Fruit fly (Drosophila melanogaster): ENCODE measurements around the gene SerRS.

Gene SerRS

DNA sequence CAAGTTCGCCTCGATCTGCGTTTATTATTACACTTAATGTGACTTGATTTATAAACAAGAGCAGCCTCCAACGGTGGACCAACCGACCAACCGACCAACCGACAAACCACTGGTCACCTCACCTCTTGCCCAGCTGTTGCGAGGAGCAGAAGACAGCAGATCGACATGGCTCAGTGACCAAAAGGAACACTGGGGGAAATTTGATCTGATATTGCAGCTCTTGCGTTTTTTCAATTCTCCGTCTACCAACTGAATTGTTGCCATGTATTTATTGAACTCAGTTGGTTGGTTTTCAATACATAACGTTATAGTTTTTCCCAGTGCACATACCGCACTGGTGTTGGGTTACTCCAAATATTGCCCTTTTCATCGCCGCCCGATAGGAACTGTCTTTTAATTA lies 32.6 kb downstream of the SerRS start:
- TF ChIP-seq OdsH (GFP tag; optimal IDR thresholded peaks at IDR 0.05) (peak; percentile 2), br (GFP tag; optimal IDR thresholded peaks at IDR 0.05) (peak; percentile 63), brk (GFP tag; optimal IDR thresholded peaks at IDR 0.05) (no peak), HLH106 (tag; optimal IDR thresholded peaks at IDR 0.05) (peak; percentile 47), Dif (GFP tag; optimal IDR thresholded peaks at IDR 0.05; ENCODE audit: partially characterized antibody) (no peak), dsf (GFP tag; optimal IDR thresholded peaks at IDR 0.05; ENCODE audit: borderline replicate concordance) (no peak), N (GFP tag; optimal IDR thresholded peaks at IDR 0.05) (no peak), sage (GFP tag; optimal IDR thresholded peaks at IDR 0.05) (no peak), fru (GFP tag; optimal IDR thresholded peaks at IDR 0.05) (peak; percentile 62), foxo (GFP tag; optimal IDR thresholded peaks at IDR 0.05) (peak in 1 of 2 experiments; percentile 64), CG9705 (GFP tag; optimal IDR thresholded peaks at IDR 0.05) (no peak), Jra (GFP tag; optimal IDR thresholded peaks at IDR 0.05) (no peak), jim (GFP tag; optimal IDR thresholded peaks at IDR 0.05) (no peak), dl (GFP tag; optimal IDR thresholded peaks at IDR 0.05; ENCODE audit: insufficient read depth in 1 of 2, partially characterized antibody in 2 of 2) (no peak), rgr (GFP tag; optimal IDR thresholded peaks at IDR 0.05) (peak; percentile 31), Mio (GFP tag; optimal IDR thresholded peaks at IDR 0.05) (no peak), Myc (optimal IDR thresholded peaks at IDR 0.05) (no peak), CG32264 (GFP tag; optimal IDR thresholded peaks at IDR 0.05) (no peak), Sp1 (GFP tag; optimal IDR thresholded peaks at IDR 0.05) (peak; percentile 36), Dfd (GFP tag; optimal IDR thresholded peaks at IDR 0.05) (no peak), Hr83 (GFP tag; optimal IDR thresholded peaks at IDR 0.05; ENCODE audit: poor library complexity, severe bottlenecking) (no peak), Hr78 (GFP tag; optimal IDR thresholded peaks at IDR 0.05) (no peak), dmrt93B (GFP tag; optimal IDR thresholded peaks at IDR 0.05) (no peak), GATAd (GFP tag; optimal IDR thresholded peaks at IDR 0.05) (no peak), ey (GFP tag; optimal IDR thresholded peaks at IDR 0.05) (peak; percentile 22), woc (GFP tag; optimal IDR thresholded peaks at IDR 0.05) (peak; percentile 10), lola (GFP tag; optimal IDR thresholded peaks at IDR 0.05) (no peak), CrebA (GFP tag; optimal IDR thresholded peaks at IDR 0.05; ENCODE audit: borderline replicate concordance) (no peak), h (GFP tag; optimal IDR thresholded peaks at IDR 0.05) (peak; percentile 37), sv (GFP tag; optimal IDR thresholded peaks at IDR 0.05) (no peak), tai (GFP tag; optimal IDR thresholded peaks at IDR 0.05) (no peak), Hnf4 (GFP tag; optimal IDR thresholded peaks at IDR 0.05) (peak; percentile 21), psq (GFP tag; optimal IDR thresholded peaks at IDR 0.05) (peak; percentile 31), Vsx2 (GFP tag; optimal IDR thresholded peaks at IDR 0.05; ENCODE audit: partially characterized antibody) (no peak), pan (optimal IDR thresholded peaks at IDR 0.05) (no peak), Abd-B (GFP tag; optimal IDR thresholded peaks at IDR 0.05) (no peak), usp (GFP tag; optimal IDR thresholded peaks at IDR 0.05) (no peak), Rel (GFP tag; optimal IDR thresholded peaks at IDR 0.05) (no peak), Rel (tag; optimal IDR thresholded peaks at IDR 0.05) (no peak)

DNA sequence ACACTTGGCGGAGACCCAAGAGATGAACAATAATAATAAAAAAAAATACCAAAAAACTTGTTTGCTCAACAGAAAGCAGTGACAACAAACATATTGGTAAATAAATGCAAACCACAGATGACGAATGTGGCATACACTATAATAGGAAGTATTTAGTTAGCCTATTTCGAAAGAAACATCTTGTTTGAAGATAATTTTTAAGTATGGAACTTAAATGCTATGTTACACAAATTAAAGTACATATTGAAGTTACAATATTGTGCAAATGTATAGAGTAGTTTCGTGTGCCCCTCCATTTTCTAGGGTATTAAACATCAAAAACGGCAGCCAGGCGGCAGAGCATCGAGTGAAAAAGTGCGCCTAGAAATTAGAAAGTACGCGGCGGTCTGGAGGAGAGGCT lies 33.8 kb downstream of the SerRS start:
- TF ChIP-seq CrebA (GFP tag; optimal IDR thresholded peaks at IDR 0.05; ENCODE audit: borderline replicate concordance) (no peak), Dfd (GFP tag; optimal IDR thresholded peaks at IDR 0.05) (no peak), sage (GFP tag; optimal IDR thresholded peaks at IDR 0.05) (no peak), Hr78 (GFP tag; optimal IDR thresholded peaks at IDR 0.05) (no peak)

DNA sequence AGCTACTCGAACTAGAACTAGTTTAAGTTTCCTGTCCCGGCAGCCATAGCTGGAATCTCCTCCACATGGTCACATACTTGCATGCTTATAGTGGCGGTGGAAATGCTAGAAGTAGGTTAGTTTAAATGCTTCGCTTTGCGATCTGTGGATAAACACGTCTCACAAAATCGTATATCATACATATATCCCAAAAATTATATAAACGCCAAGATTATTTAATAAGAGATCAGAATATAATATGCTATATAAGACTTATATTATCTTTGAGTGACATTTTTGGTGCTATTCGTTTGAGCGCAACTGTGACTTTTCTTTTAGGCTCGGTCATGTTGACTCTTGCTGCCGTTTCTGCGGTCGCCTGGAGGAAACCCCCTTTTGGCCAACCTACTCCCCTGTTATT lies 35.2 kb downstream of the SerRS start:
- TF ChIP-seq lola (GFP tag; optimal IDR thresholded peaks at IDR 0.05) (no peak), Rel (GFP tag; optimal IDR thresholded peaks at IDR 0.05) (no peak), Rel (tag; optimal IDR thresholded peaks at IDR 0.05) (no peak), dl (GFP tag; optimal IDR thresholded peaks at IDR 0.05; ENCODE audit: insufficient read depth in 1 of 2, partially characterized antibody in 2 of 2) (no peak), N (GFP tag; optimal IDR thresholded peaks at IDR 0.05) (no peak), ey (GFP tag; optimal IDR thresholded peaks at IDR 0.05) (no peak), Myc (optimal IDR thresholded peaks at IDR 0.05) (no peak), Hnf4 (GFP tag; optimal IDR thresholded peaks at IDR 0.05) (no peak), Mio (GFP tag; optimal IDR thresholded peaks at IDR 0.05) (no peak), br (GFP tag; optimal IDR thresholded peaks at IDR 0.05) (no peak), sv (GFP tag; optimal IDR thresholded peaks at IDR 0.05) (no peak), dmrt93B (GFP tag; optimal IDR thresholded peaks at IDR 0.05) (no peak), HLH106 (tag; optimal IDR thresholded peaks at IDR 0.05) (no peak), Dfd (GFP tag; optimal IDR thresholded peaks at IDR 0.05) (no peak)
